Fruit fly (Drosophila melanogaster) whole organism, embryonic: ENCODE results near the gene TrpRS.

Experiments used
- ATbp ChIP-seq: fragments of 200-800 bp; sonication (Bioruptor generic); optimal IDR thresholded peaks from 2 replicates; lab custom pipeline; 2017; ENCODE audit warnings: missing biosample characterization, mild to moderate bottlenecking, missing genetic modification characterization, missing genetic modification reagents
- Bdp1 ChIP-seq: fragments of 200-800 bp; sonication (Bioruptor generic); optimal IDR thresholded peaks from 3 replicates; lab custom pipeline; 2016; ENCODE audit warnings: missing biosample characterization, missing genetic modification characterization
- CG10209 ChIP-seq: fragments of 200-800 bp; sonication (Bioruptor generic); optimal IDR thresholded peaks from 3 replicates; lab custom pipeline; 2017; ENCODE audit warnings: missing biosample characterization, mild to moderate bottlenecking, missing genetic modification characterization, missing genetic modification reagents
- CG10959 ChIP-seq: fragments of 200-800 bp; sonication (Bioruptor generic); IDR thresholded peaks from 2 replicates; pipeline ENCODE4 v1.3.6; 2022; ENCODE audit warnings: missing biosample characterization, missing genetic modification characterization
- CG12299 ChIP-seq: fragments of 200-800 bp; sonication (Bioruptor generic); optimal IDR thresholded peaks from 2 replicates; lab custom pipeline; 2018; ENCODE audit warnings: missing biosample characterization, mild to moderate bottlenecking, missing genetic modification characterization
- CG12769 ChIP-seq: fragments of 200-800 bp; sonication (Bioruptor generic); optimal IDR thresholded peaks from 2 replicates; lab custom pipeline; 2019; ENCODE audit warnings: missing biosample characterization, mild to moderate bottlenecking, missing genetic modification characterization, moderate library complexity
- CG13894 ChIP-seq: fragments of 200-800 bp; sonication (Bioruptor generic); optimal IDR thresholded peaks from 3 replicates; lab custom pipeline; 2018; ENCODE audit warnings: missing biosample characterization, mild to moderate bottlenecking, missing genetic modification characterization, moderate library complexity
- CG14441 ChIP-seq: fragments of 200-800 bp; sonication (Bioruptor generic); IDR thresholded peaks from 2 replicates; pipeline ENCODE4 v1.3.6; 2022; ENCODE audit warnings: missing biosample characterization, missing genetic modification characterization
- CG1529 ChIP-seq: fragments of 200-800 bp; sonication (Bioruptor generic); optimal IDR thresholded peaks from 3 replicates; lab custom pipeline; 2018; ENCODE audit warnings: missing biosample characterization, missing genetic modification characterization
- CG1603 ChIP-seq: fragments of 200-800 bp; sonication (Bioruptor generic); optimal IDR thresholded peaks from 2 replicates; lab custom pipeline; 2019; ENCODE audit warnings: missing biosample characterization, mild to moderate bottlenecking, missing genetic modification characterization, moderate library complexity
- CG17328 ChIP-seq: fragments of 200-800 bp; sonication (Bioruptor generic); IDR thresholded peaks from 2 replicates; pipeline ENCODE4 v1.3.6; 2022; ENCODE audit warnings: missing biosample characterization, missing genetic modification characterization
- CG17361 ChIP-seq: fragments of 200-800 bp; sonication (Bioruptor generic); IDR thresholded peaks from 3 replicates; pipeline ENCODE4 v1.3.6; 2022; ENCODE audit warnings: missing biosample characterization, missing genetic modification characterization
- CG4328 ChIP-seq: fragments of 200-800 bp; sonication (Bioruptor generic); optimal IDR thresholded peaks from 3 replicates; lab custom pipeline; 2017; ENCODE audit warnings: missing biosample characterization, missing genetic modification reagents, missing genetic modification characterization
- CG6683 ChIP-seq: fragments of 200-800 bp; sonication (Bioruptor generic); optimal IDR thresholded peaks from 2 replicates; lab custom pipeline; 2017; ENCODE audit warnings: missing biosample characterization, mild to moderate bottlenecking, missing genetic modification characterization, missing genetic modification reagents
- CG7928 ChIP-seq: fragments of 200-800 bp; sonication (Bioruptor generic); optimal IDR thresholded peaks from 2 replicates; lab custom pipeline; 2017; ENCODE audit warnings: missing biosample characterization, mild to moderate bottlenecking, missing genetic modification characterization
- CG9609 ChIP-seq: fragments of 200-800 bp; sonication (Bioruptor generic); optimal IDR thresholded peaks from 3 replicates; lab custom pipeline; 2016; ENCODE audit warnings: missing biosample characterization, missing genetic modification characterization
- CG9797 ChIP-seq: fragments of 200-800 bp; sonication (Bioruptor generic); optimal IDR thresholded peaks from 3 replicates; lab custom pipeline; 2018; ENCODE audit warnings: missing biosample characterization, mild to moderate bottlenecking, missing genetic modification characterization
- CG9817 ChIP-seq: fragments of 200-800 bp; sonication (Bioruptor generic); optimal IDR thresholded peaks from 2 replicates; lab custom pipeline; 2018; ENCODE audit warnings: missing biosample characterization, mild to moderate bottlenecking, missing genetic modification characterization, moderate library complexity
- Chrac-16 ChIP-seq: fragments of 200-800 bp; sonication (Bioruptor generic); optimal IDR thresholded peaks from 3 replicates; lab custom pipeline; 2016; ENCODE audit warnings: missing biosample characterization, missing genetic modification characterization
- D ChIP-seq, 2 experiments: fragments of 200-800 bp in 1 of 2; fragments of >200 bp in 1 of 2; sonication (Bioruptor generic) in 1 of 2; optimal IDR thresholded peaks; 2 replicates in 1 of 2; 3 replicates in 1 of 2; lab custom pipeline; 2017; ENCODE audit warnings: mild to moderate bottlenecking in 1 of 2, missing biosample characterization in 1 of 2, missing genetic modification characterization in 1 of 2, missing genetic modification reagents in 1 of 2
- Ets65A ChIP-seq: fragments of 200-800 bp; sonication (Bioruptor generic); peaks from one replicate; lab custom pipeline; 2016; ENCODE audit warnings: missing biosample characterization, missing genetic modification characterization
- Fer3 ChIP-seq: fragments of 200-800 bp; sonication (Bioruptor generic); optimal IDR thresholded peaks from 2 replicates; lab custom pipeline; 2018; ENCODE audit warnings: missing biosample characterization, mild to moderate bottlenecking, missing genetic modification characterization, moderate library complexity
- Hr3 ChIP-seq: fragments of 200-800 bp; sonication (Bioruptor generic); optimal IDR thresholded peaks from 3 replicates; lab custom pipeline; 2016; ENCODE audit warnings: missing biosample characterization, missing genetic modification characterization
- Hr39 ChIP-seq: fragments of >200 bp; optimal IDR thresholded peaks from 2 replicates; lab custom pipeline; 2017
- Nf-YB ChIP-seq: fragments of 200-800 bp; sonication (Bioruptor generic); optimal IDR thresholded peaks from 3 replicates; lab custom pipeline; 2019; ENCODE audit warnings: missing biosample characterization, mild to moderate bottlenecking, missing genetic modification characterization, moderate library complexity
- TFAM ChIP-seq: fragments of 200-800 bp; sonication (Bioruptor generic); optimal IDR thresholded peaks from 2 replicates; lab custom pipeline; 2017; ENCODE audit warnings: missing biosample characterization, missing genetic modification characterization, inconsistent platforms
- al ChIP-seq: fragments of 200-800 bp; sonication (Bioruptor generic); IDR thresholded peaks from 2 replicates; pipeline ENCODE4 v1.3.6; 2022; ENCODE audit warnings: missing biosample characterization, missing genetic modification characterization
- ash1 ChIP-seq: fragments of 200-800 bp; sonication (Bioruptor generic); optimal IDR thresholded peaks from 2 replicates; lab custom pipeline; 2018; ENCODE audit warnings: missing biosample characterization, mild to moderate bottlenecking, missing genetic modification characterization
- chif ChIP-seq, 2 experiments: fragments of 200-800 bp; sonication (Bioruptor generic); optimal IDR thresholded peaks; 3 replicates each; lab custom pipeline; 2016; ENCODE audit warnings: missing biosample characterization in 2 of 2, missing genetic modification characterization in 2 of 2
- dan ChIP-seq: fragments of 200-800 bp; sonication (Bioruptor generic); IDR thresholded peaks from 2 replicates; pipeline ENCODE4 v1.3.6; 2022; ENCODE audit warnings: missing biosample characterization, missing genetic modification characterization
- dmrt11E ChIP-seq: fragments of 200-800 bp; sonication (Bioruptor generic); optimal IDR thresholded peaks from 3 replicates; lab custom pipeline; 2018; ENCODE audit warnings: missing biosample characterization, mild to moderate bottlenecking, missing genetic modification characterization, moderate library complexity
- eve ChIP-seq, 2 experiments: fragments of >200 bp; optimal IDR thresholded peaks; 2 replicates each; lab custom pipeline; 2017; ENCODE audit warnings: missing biosample characterization in 2 of 2, missing genetic modification characterization in 2 of 2
- fd64A ChIP-seq: fragments of 200-800 bp; sonication (Bioruptor generic); optimal IDR thresholded peaks from 3 replicates; lab custom pipeline; 2018; ENCODE audit warnings: missing biosample characterization, mild to moderate bottlenecking, missing genetic modification characterization
- ftz-f1 ChIP-seq: fragments of 200-800 bp; sonication (Bioruptor generic); optimal IDR thresholded peaks from 2 replicates; lab custom pipeline; 2016; ENCODE audit warnings: missing biosample characterization, missing genetic modification characterization
- kay ChIP-seq: fragments of 200-800 bp; sonication (Bioruptor generic); optimal IDR thresholded peaks from 2 replicates; lab custom pipeline; 2016; ENCODE audit warnings: missing biosample characterization, missing genetic modification characterization
- pan ChIP-seq, 4 experiments: fragments of >200 bp in 3 of 4; fragments of 200-800 bp in 1 of 4; sonication (Bioruptor generic) in 1 of 4; optimal IDR thresholded peaks in 3 of 4; IDR thresholded peaks in 1 of 4; 2 replicates each; pipeline versions ENCODE4 v1.3.6 to Lab custom; 2017 to 2022; ENCODE audit warnings: missing biosample characterization in 2 of 4, missing genetic modification characterization in 2 of 4, mixed read lengths in 1 of 4
- pnt ChIP-seq: fragments of 200-800 bp; sonication (Bioruptor generic); optimal IDR thresholded peaks from 3 replicates; lab custom pipeline; 2016; ENCODE audit warnings: missing biosample characterization, missing genetic modification characterization
- psq ChIP-seq: fragments of 200-800 bp; sonication (Bioruptor generic); optimal IDR thresholded peaks from 2 replicates; lab custom pipeline; 2017; ENCODE audit warnings: missing biosample characterization, missing genetic modification characterization
- sens ChIP-seq: fragments of 200-800 bp; sonication (Bioruptor generic); peaks from one replicate; lab custom pipeline; 2016; ENCODE audit warnings: missing biosample characterization, missing genetic modification characterization
- ssp ChIP-seq: fragments of 200-800 bp; sonication (Bioruptor generic); IDR thresholded peaks from 2 replicates; pipeline ENCODE4 v1.3.6; 2022; ENCODE audit warnings: missing biosample characterization, missing genetic modification characterization
- ttk ChIP-seq: fragments of 200-800 bp; sonication (Bioruptor generic); IDR thresholded peaks from 2 replicates; pipeline ENCODE4 v2.1.2; 2022; ENCODE audit warnings: missing biosample characterization, missing genetic modification characterization
- zf30C ChIP-seq: fragments of 200-800 bp; sonication (Bioruptor generic); optimal IDR thresholded peaks from 3 replicates; lab custom pipeline; 2018; ENCODE audit warnings: missing biosample characterization, mild to moderate bottlenecking, missing genetic modification characterization
- zfh1 ChIP-seq: fragments of 200-800 bp; sonication (Bioruptor generic); IDR thresholded peaks from 3 replicates; pipeline ENCODE4 v1.3.6; 2022; ENCODE audit warnings: missing biosample characterization, missing genetic modification characterization

TrpRS gene

dm6 chr3R:9266765-9267164, at the start of gene TrpRS, which contains the start of gene Vps16A (continued):
- peak; percentile 23 for TF ChIP-seq CG7928
- TF ChIP-seq, all 482 proteins: peak for 107

- TF ChIP-seq dan (GFP tag; lab: Robert Waterston, UW) (0 out of 2 replicates have a peak, but pooled peaks have one; percentile 23), Hr39 (lab: Kevin White, UChicago) (peak; percentile 74), CG9609 (GFP tag; lab: Kevin White, UChicago) (no peak), ssp (GFP tag; lab: Robert Waterston, UW) (0 out of 2 replicates have a peak, but pooled peaks have one; percentile 8)
These were observed 30.5 kb upstream of the TrpRS start for dm6 chr3R:9297163-9297562.

dm6 chr3R:9287710-9288109, 21.0 kb upstream of the TrpRS start:
- TF ChIP-seq CG12769 (tag; lab: Kevin White, UChicago), result no peak
- TF ChIP-seq D (optimal IDR thresholded peaks at IDR 0.05; lab: Kevin White, UChicago), result no peak
- TF ChIP-seq D (GFP tag; optimal IDR thresholded peaks at IDR 0.05; lab: Kevin White, UChicago), result no peak
- no peak for TF ChIP-seq Chrac-16 (GFP tag; lab: Kevin White, UChicago)
- no peak for TF ChIP-seq Bdp1
- no peak for TF ChIP-seq CG14441
- TF ChIP-seq Ets65A (GFP tag; lab: Kevin White, UChicago), result peak; percentile 93

- TF ChIP-seq sens (GFP tag; lab: Kevin White, UChicago) (peak; percentile 4), ATbp (GFP tag; lab: Kevin White, UChicago) (no peak)
These were observed 2.7 kb downstream of the TrpRS start, which contains the start of gene sage for dm6 chr3R:9264042-9264441. Gene sage, minus strand, starts transcription at chr3R:9264142.

dm6 chr3R:9260421-9260973, 6.2 kb downstream of the TrpRS start, which contains the start of gene ATP6AP2:
Gene ATP6AP2, plus strand, starts transcription at chr3R:9260638.
- TF ChIP-seq dmrt11E (tag; lab: Kevin White, UChicago), result peak; percentile 29
- peak; percentile 50; the same call in 1 of the 2 replicates for TF ChIP-seq al (GFP tag; lab: Robert Waterston, UW)
- TF ChIP-seq pnt, result no peak
- TF ChIP-seq psq, result no peak
- TF ChIP-seq CG13894 (tag; lab: Kevin White, UChicago), result peak; percentile 58
- no peak for TF ChIP-seq ttk (GFP tag; lab: Robert Waterston, UW)
- peak; percentile 52 for TF ChIP-seq Hr3 (GFP tag; lab: Kevin White, UChicago)
- peak; percentile 5 for TF ChIP-seq ftz-f1 (GFP tag; lab: Kevin White, UChicago)
- TF ChIP-seq chif (GFP tag; optimal IDR thresholded peaks at IDR 0.05; lab: Kevin White, UChicago), result no peak
- peak; percentile 24 for TF ChIP-seq CG9797 (GFP tag; lab: Kevin White, UChicago)
- no peak; the same call in 1 of the 3 replicates for TF ChIP-seq CG17361
- peak; percentile 49 for TF ChIP-seq CG1603 (tag; lab: Kevin White, UChicago)
- TF ChIP-seq CG4328 (GFP tag; lab: Kevin White, UChicago), result peak; percentile 47
- peak; percentile 64 for TF ChIP-seq Fer3 (tag; lab: Kevin White, UChicago)
- TF ChIP-seq CG10959, result no peak
- TF ChIP-seq CG9817 (tag; lab: Kevin White, UChicago), result peak; percentile 49
- TF ChIP-seq zfh1, result no peak
- peak; percentile 30 for TF ChIP-seq kay (GFP tag; lab: Kevin White, UChicago)
- TF ChIP-seq CG12299 (tag; lab: Kevin White, UChicago), result peak; percentile 43
- no peak for TF ChIP-seq CG1529 (GFP tag; lab: Kevin White, UChicago)
- no peak for TF ChIP-seq eve (GFP tag; optimal IDR thresholded peaks at IDR 0.05; lab: Kevin White, UChicago)
- TF ChIP-seq CG17328 (GFP tag; lab: Robert Waterston, UW), result peak; percentile 61; the same call in 1 of the 2 replicates
- TF ChIP-seq CG6683 (GFP tag; lab: Kevin White, UChicago), result no peak
- TF ChIP-seq zf30C (GFP tag; lab: Kevin White, UChicago), result no peak
- TF ChIP-seq TFAM (GFP tag; lab: Kevin White, UChicago), result no peak
- TF ChIP-seq Nf-YB (GFP tag; lab: Kevin White, UChicago), result no peak
- no peak for TF ChIP-seq pan (optimal IDR thresholded peaks at IDR 0.05; lab: Kevin White, UChicago)
- TF ChIP-seq pan (GFP tag; optimal IDR thresholded peaks at IDR 0.05 in 1 of 2, IDR thresholded peaks at IDR 0.05 in 1 of 2), result peak in 1 of 2 experiments; percentile 66
- TF ChIP-seq fd64A, result no peak
- no peak for TF ChIP-seq CG10209 (GFP tag; lab: Kevin White, UChicago)
- TF ChIP-seq ash1 (GFP tag; lab: Kevin White, UChicago), result no peak
